In the genomic region with DNA sequence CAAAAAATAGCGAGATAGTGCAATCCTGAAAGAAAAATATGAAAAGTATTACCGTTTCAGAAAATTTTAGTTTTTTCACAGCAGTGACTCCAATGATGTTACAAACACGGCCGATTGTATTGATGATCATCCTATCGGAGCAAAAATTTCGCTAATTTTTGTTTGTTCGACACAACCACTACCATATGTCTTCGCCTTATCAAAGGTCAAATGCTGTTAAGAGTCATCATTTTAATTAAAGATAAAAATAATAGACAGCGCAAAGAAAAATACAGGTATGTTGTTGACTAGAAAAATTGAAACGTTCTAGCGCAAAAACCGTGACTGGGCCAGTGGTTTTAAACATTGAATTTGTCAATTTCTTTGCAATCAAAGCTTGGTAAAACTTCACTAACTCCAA, we compare ENCODE assay signal across 6 worm cellular contexts.
TF ChIP-seq lines count a peak whose summit lies in the region.

No protein-coding gene starts in this region.

TF ChIP-seq in whole organism, L1 larva, 84 proteins besides CTCF, POLR2A, EP300 and RAD21 (continues in another document):
- TF ChIP-seq isw-1 (GFP tag; IDR thresholded peaks at IDR 0.05; lab: Robert Waterston, UW) (no peak), ztf-4 (tag; optimal IDR thresholded peaks at IDR 0.05; lab: Kevin White, UChicago) (no peak), nhr-47 (tag; optimal IDR thresholded peaks at IDR 0.05; lab: Kevin White, UChicago) (no peak), egl-27 (tag; optimal IDR thresholded peaks at IDR 0.05; lab: Kevin White, UChicago) (no peak), nhr-28 (tag; optimal IDR thresholded peaks at IDR 0.05; lab: Kevin White, UChicago) (no peak), unc-30 (tag; optimal IDR thresholded peaks at IDR 0.05; lab: Kevin White, UChicago) (no peak), aly-2 (tag; optimal IDR thresholded peaks at IDR 0.05; lab: Kevin White, UChicago) (no peak), vab-15 (tag; optimal IDR thresholded peaks at IDR 0.05; lab: Kevin White, UChicago) (no peak), snpc-4 (tag; optimal IDR thresholded peaks at IDR 0.05; lab: Kevin White, UChicago) (no peak), elt-2 (tag; optimal IDR thresholded peaks at IDR 0.05; lab: Kevin White, UChicago) (peak; percentile 49), efl-1 (optimal IDR thresholded peaks at IDR 0.05; lab: Kevin White, UChicago) (no peak), efl-1 (GFP tag; optimal IDR thresholded peaks at IDR 0.05 in 1 of 2; lab: Kevin White, UChicago) (no peak), fkh-8 (tag; optimal IDR thresholded peaks at IDR 0.05; lab: Kevin White, UChicago) (no peak), nhr-84 (tag; optimal IDR thresholded peaks at IDR 0.05; lab: Kevin White, UChicago) (no peak), snu-23 (GFP tag; optimal IDR thresholded peaks at IDR 0.05; lab: Kevin White, UChicago) (no peak)

TF ChIP-seq in whole organism, L2 larva, 48 proteins besides CTCF, POLR2A, EP300 and RAD21:
- TF ChIP-seq fos-1 (tag; optimal IDR thresholded peaks at IDR 0.05; lab: Kevin White, UChicago), result peak; percentile 8
- TF ChIP-seq skn-1 (tag; optimal IDR thresholded peaks at IDR 0.05; lab: Kevin White, UChicago), result no peak
- no peak for TF ChIP-seq unc-55 (GFP tag; optimal IDR thresholded peaks at IDR 0.05; lab: Kevin White, UChicago)

TF ChIP-seq in whole organism, L3 larva, 47 proteins besides CTCF, POLR2A, EP300 and RAD21:
- TF ChIP-seq jun-1 (tag; optimal IDR thresholded peaks at IDR 0.05; lab: Kevin White, UChicago) (peak; percentile 13), elt-3 (tag; optimal IDR thresholded peaks at IDR 0.05; lab: Kevin White, UChicago) (no peak), pqm-1 (tag; optimal IDR thresholded peaks at IDR 0.05; lab: Kevin White, UChicago) (peak; percentile 69), mml-1 (tag; optimal IDR thresholded peaks at IDR 0.05; lab: Kevin White, UChicago) (no peak), elt-2 (tag; optimal IDR thresholded peaks at IDR 0.05; lab: Kevin White, UChicago) (peak; percentile 58)

TF ChIP-seq in whole organism, L4 larva, 104 proteins besides CTCF, POLR2A, EP300 and RAD21:
- no peak for TF ChIP-seq Y105C5A.15 (GFP tag; IDR thresholded peaks at IDR 0.05; lab: Robert Waterston, UW)
- TF ChIP-seq dmd-6 (GFP tag; IDR thresholded peaks at IDR 0.05; lab: Robert Waterston, UW), result peak; percentile 36; the same call in 1 of the 2 replicates
- TF ChIP-seq nhr-6 (tag; optimal IDR thresholded peaks at IDR 0.05; lab: Kevin White, UChicago), result peak; percentile 96
- peak; percentile 74 for TF ChIP-seq nhr-28 (tag; optimal IDR thresholded peaks at IDR 0.05; lab: Kevin White, UChicago)
- no peak for TF ChIP-seq ZK337.2 (GFP tag; IDR thresholded peaks at IDR 0.05; lab: Robert Waterston, UW)
- no peak for TF ChIP-seq daf-16 (GFP tag; optimal IDR thresholded peaks at IDR 0.05; lab: Kevin White, UChicago)
- peak; percentile 66 for TF ChIP-seq daf-16 (tag; optimal IDR thresholded peaks at IDR 0.05; lab: Kevin White, UChicago)
- TF ChIP-seq pqm-1 (tag; optimal IDR thresholded peaks at IDR 0.05; lab: Kevin White, UChicago), result peak; percentile 42
- TF ChIP-seq unc-39 (tag; optimal IDR thresholded peaks at IDR 0.05; lab: Kevin White, UChicago), result no peak
- no peak for TF ChIP-seq zfp-2 (tag; optimal IDR thresholded peaks at IDR 0.05; lab: Kevin White, UChicago)

TF ChIP-seq in whole organism, late embryonic, 69 proteins besides CTCF, POLR2A, EP300 and RAD21:
- no peak for TF ChIP-seq ceh-45 (GFP tag; IDR thresholded peaks at IDR 0.05; lab: Robert Waterston, UW)
- TF ChIP-seq sdc-2 (tag; optimal IDR thresholded peaks at IDR 0.05; lab: Kevin White, UChicago), result no peak
- TF ChIP-seq syd-9 (tag; optimal IDR thresholded peaks at IDR 0.05; lab: Kevin White, UChicago), result no peak
- peak; percentile 51 for TF ChIP-seq elt-2 (tag; optimal IDR thresholded peaks at IDR 0.05; lab: Kevin White, UChicago)
- TF ChIP-seq ceh-34 (tag; optimal IDR thresholded peaks at IDR 0.05; lab: Kevin White, UChicago), result no peak

TF ChIP-seq in whole organism, young adult, 124 proteins besides CTCF, POLR2A, EP300 and RAD21:
- no peak for TF ChIP-seq egl-44 (GFP tag; IDR thresholded peaks at IDR 0.05; lab: Robert Waterston, UW)
- peak; percentile 56 for TF ChIP-seq nhr-80 (tag; optimal IDR thresholded peaks at IDR 0.05; lab: Kevin White, UChicago)
